Fruit fly (Drosophila melanogaster) whole organism, embryonic: ENCODE measurements around the gene CG15425.

Source experiments
- Aef1 ChIP-seq: fragments of 200-800 bp; sonication (Bioruptor generic); IDR thresholded peaks from 3 replicates; pipeline ENCODE4 v1.3.6; 2022; ENCODE audit warnings: missing biosample characterization, missing genetic modification characterization
- Bteb2 ChIP-seq: fragments of 200-800 bp; sonication (Bioruptor generic); optimal IDR thresholded peaks from 2 replicates; lab custom pipeline; 2016; ENCODE audit warnings: missing biosample characterization, missing genetic modification characterization
- CG11695 ChIP-seq: fragments of 200-800 bp; sonication (Bioruptor generic); IDR thresholded peaks from 3 replicates; pipeline ENCODE4 v1.3.6; 2022; ENCODE audit warnings: missing biosample characterization, missing genetic modification characterization
- CG12744 ChIP-seq: fragments of 200-800 bp; sonication (Bioruptor generic); optimal IDR thresholded peaks from 2 replicates; lab custom pipeline; 2016; ENCODE audit warnings: missing biosample characterization, missing genetic modification characterization
- CG15269 ChIP-seq: fragments of 200-800 bp; sonication (Bioruptor generic); optimal IDR thresholded peaks from 2 replicates; lab custom pipeline; 2018; ENCODE audit warnings: missing biosample characterization, mild to moderate bottlenecking, missing genetic modification characterization, moderate library complexity
- CG1529 ChIP-seq: fragments of 200-800 bp; sonication (Bioruptor generic); optimal IDR thresholded peaks from 3 replicates; lab custom pipeline; 2018; ENCODE audit warnings: missing biosample characterization, missing genetic modification characterization
- CG18262 ChIP-seq: fragments of 200-800 bp; optimal IDR thresholded peaks from 3 replicates; lab custom pipeline; 2019; ENCODE audit warnings: missing biosample characterization, mild to moderate bottlenecking, missing genetic modification characterization, moderate library complexity
- CG2889 ChIP-seq: fragments of 200-800 bp; sonication (Bioruptor generic); IDR thresholded peaks from 3 replicates; pipeline ENCODE4 v1.3.6; 2022; ENCODE audit warnings: missing biosample characterization, missing genetic modification characterization
- CG3065 ChIP-seq: fragments of 200-800 bp; sonication (Bioruptor generic); optimal IDR thresholded peaks from 2 replicates; lab custom pipeline; 2016; ENCODE audit warnings: missing biosample characterization, missing genetic modification characterization
- CG4360 ChIP-seq: fragments of 200-800 bp; sonication (Bioruptor generic); IDR thresholded peaks from 2 replicates; pipeline ENCODE4 v1.3.6; 2022; ENCODE audit warnings: missing biosample characterization, missing genetic modification characterization
- CG6689 ChIP-seq: fragments of 200-800 bp; sonication (Bioruptor generic); IDR thresholded peaks from 2 replicates; pipeline ENCODE4 v1.3.6; 2022; ENCODE audit warnings: missing biosample characterization, missing genetic modification characterization
- CG6765 ChIP-seq: fragments of 200-800 bp; sonication (Bioruptor generic); optimal IDR thresholded peaks from 3 replicates; lab custom pipeline; 2017; ENCODE audit warnings: missing biosample characterization, mild to moderate bottlenecking, missing genetic modification characterization
- CG7271 ChIP-seq: fragments of 200-800 bp; sonication (Bioruptor generic); optimal IDR thresholded peaks from 2 replicates; lab custom pipeline; 2018; ENCODE audit warnings: missing biosample characterization, mild to moderate bottlenecking, missing genetic modification characterization, moderate library complexity
- CG7987 ChIP-seq: fragments of 200-800 bp; sonication (Bioruptor generic); optimal IDR thresholded peaks from 2 replicates; lab custom pipeline; 2018; ENCODE audit warnings: missing biosample characterization, mild to moderate bottlenecking, missing genetic modification characterization, moderate library complexity
- CG8765 ChIP-seq: fragments of 200-800 bp; sonication (Bioruptor generic); IDR thresholded peaks from 2 replicates; pipeline ENCODE4 v1.3.6; 2022; ENCODE audit warnings: missing biosample characterization, missing genetic modification characterization
- D19A ChIP-seq: fragments of 200-800 bp; optimal IDR thresholded peaks from 3 replicates; lab custom pipeline; 2019; ENCODE audit warnings: missing biosample characterization, mild to moderate bottlenecking, missing genetic modification characterization, moderate library complexity
- Doc3 ChIP-seq: fragments of 200-800 bp; sonication (Bioruptor generic); IDR thresholded peaks from 3 replicates; pipeline ENCODE4 v1.3.6; 2022; ENCODE audit warnings: missing biosample characterization, missing genetic modification characterization; ENCODE audit not compliant: partially characterized antibody
- E2f2 ChIP-seq: fragments of 200-800 bp; sonication (Bioruptor generic); IDR thresholded peaks from 2 replicates; pipeline ENCODE4 v1.3.6; 2022; ENCODE audit warnings: missing biosample characterization, missing genetic modification characterization
- ERR ChIP-seq: fragments of 200-800 bp; sonication (Bioruptor generic); optimal IDR thresholded peaks from 2 replicates; lab custom pipeline; 2016; ENCODE audit warnings: missing biosample characterization, missing genetic modification characterization
- GATAe ChIP-seq: fragments of 200-800 bp; sonication (Bioruptor generic); conservative IDR thresholded peaks from 2 replicates; pipeline ENCODE4 v1.3.6; 2022; ENCODE audit warnings: missing biosample characterization, missing genetic modification characterization
- HLH3B ChIP-seq: fragments of 200-800 bp; sonication (Bioruptor generic); IDR thresholded peaks from 2 replicates; pipeline ENCODE4 v1.3.6; 2022; ENCODE audit warnings: missing biosample characterization, missing genetic modification characterization
- Lhr ChIP-seq: fragments of 200-800 bp; sonication (Bioruptor generic); optimal IDR thresholded peaks from 3 replicates; lab custom pipeline; 2017; ENCODE audit warnings: mild to moderate bottlenecking, missing biosample characterization, missing genetic modification reagents, missing genetic modification characterization
- Lpt ChIP-seq: fragments of >200 bp; optimal IDR thresholded peaks from 2 replicates; lab custom pipeline; 2018; ENCODE audit warnings: missing biosample characterization, missing genetic modification characterization
- Oli ChIP-seq: fragments of 200-800 bp; sonication (Bioruptor generic); optimal IDR thresholded peaks from 2 replicates; lab custom pipeline; 2018; ENCODE audit warnings: missing biosample characterization, mild to moderate bottlenecking, missing genetic modification characterization, moderate library complexity
- Sry-δ ChIP-seq: fragments of 200-800 bp; sonication (Bioruptor generic); optimal IDR thresholded peaks from 2 replicates; lab custom pipeline; 2016; ENCODE audit warnings: missing biosample characterization, missing genetic modification characterization
- Taf1 ChIP-seq: fragments of 200-800 bp; sonication (Bioruptor generic); IDR thresholded peaks from 2 replicates; pipeline ENCODE4 v1.3.6; 2022; ENCODE audit warnings: missing biosample characterization, missing genetic modification characterization
- YL-1 ChIP-seq: fragments of 200-800 bp; sonication (Bioruptor generic); optimal IDR thresholded peaks from 3 replicates; lab custom pipeline; 2017; ENCODE audit warnings: missing biosample characterization, mild to moderate bottlenecking, missing genetic modification characterization
- ab ChIP-seq: fragments of 200-800 bp; sonication (Bioruptor generic); optimal IDR thresholded peaks from 2 replicates; lab custom pipeline; 2016; ENCODE audit warnings: missing biosample characterization, missing genetic modification characterization
- ac ChIP-seq: fragments of 200-800 bp; sonication (Bioruptor generic); optimal IDR thresholded peaks from 3 replicates; lab custom pipeline; 2017; ENCODE audit warnings: missing biosample characterization, mild to moderate bottlenecking, missing genetic modification characterization
- ara ChIP-seq: fragments of 200-800 bp; sonication (Bioruptor generic); IDR thresholded peaks from 2 replicates; pipeline ENCODE4 v1.3.6; 2022; ENCODE audit warnings: missing biosample characterization, missing genetic modification characterization
- az2 ChIP-seq: fragments of 200-800 bp; sonication (Bioruptor generic); optimal IDR thresholded peaks from 3 replicates; lab custom pipeline; 2016; ENCODE audit warnings: missing biosample characterization, missing genetic modification characterization
- bcd ChIP-seq: fragments of 200-800 bp; sonication (Bioruptor generic); optimal IDR thresholded peaks from 2 replicates; lab custom pipeline; 2017; ENCODE audit warnings: missing biosample characterization, mild to moderate bottlenecking, missing genetic modification characterization
- dan ChIP-seq: fragments of 200-800 bp; sonication (Bioruptor generic); IDR thresholded peaks from 2 replicates; pipeline ENCODE4 v1.3.6; 2022; ENCODE audit warnings: missing biosample characterization, missing genetic modification characterization
- dati ChIP-seq: fragments of 200-800 bp; sonication (Bioruptor generic); IDR thresholded peaks from 2 replicates; pipeline ENCODE4 v1.3.6; 2022; ENCODE audit warnings: missing biosample characterization, missing genetic modification characterization
- dimm ChIP-seq: fragments of 200-800 bp; sonication (Bioruptor generic); IDR thresholded peaks from 2 replicates; pipeline ENCODE4 v1.3.6; 2022; ENCODE audit warnings: missing biosample characterization, missing genetic modification characterization
- emc ChIP-seq: fragments of 200-800 bp; sonication (Bioruptor generic); optimal IDR thresholded peaks from 2 replicates; lab custom pipeline; 2016; ENCODE audit warnings: missing biosample characterization, missing genetic modification characterization
- exex ChIP-seq: fragments of 200-800 bp; sonication (Bioruptor generic); optimal IDR thresholded peaks from 4 replicates; lab custom pipeline; 2018; ENCODE audit warnings: missing biosample characterization, mild to moderate bottlenecking, missing genetic modification characterization, moderate library complexity
- gsb ChIP-seq: fragments of 200-800 bp; sonication (Bioruptor generic); IDR thresholded peaks from 2 replicates; pipeline ENCODE4 v1.3.6; 2022; ENCODE audit warnings: missing biosample characterization, missing genetic modification characterization
- her ChIP-seq: fragments of 200-800 bp; sonication (Bioruptor generic); optimal IDR thresholded peaks from 2 replicates; lab custom pipeline; 2016; ENCODE audit warnings: missing biosample characterization, missing genetic modification characterization
- hkb ChIP-seq, 2 experiments: fragments of 200-800 bp in 1 of 2; fragments of >200 bp in 1 of 2; sonication (Bioruptor generic) in 1 of 2; IDR thresholded peaks in 1 of 2; optimal IDR thresholded peaks in 1 of 2; 2 replicates each; pipeline versions ENCODE4 v1.3.6 to Lab custom; 2017 to 2022; ENCODE audit warnings: missing biosample characterization in 1 of 2, missing genetic modification characterization in 1 of 2
- lola ChIP-seq, 3 experiments: fragments of >200 bp in 2 of 3; fragments of 200-800 bp in 1 of 3; sonication (Bioruptor generic) in 1 of 3; optimal IDR thresholded peaks; 2 replicates each; lab custom pipeline; 2017 to 2019; ENCODE audit warnings: missing biosample characterization in 3 of 3, missing genetic modification characterization in 3 of 3, mild to moderate bottlenecking in 1 of 3, moderate library complexity in 1 of 3
- mld ChIP-seq: fragments of 200-800 bp; sonication (Bioruptor generic); IDR thresholded peaks from 3 replicates; pipeline ENCODE4 v1.3.6; 2022; ENCODE audit warnings: missing biosample characterization, missing genetic modification characterization; ENCODE audit not compliant: partially characterized antibody
- p53 ChIP-seq: fragments of 200-800 bp; sonication (Bioruptor generic); optimal IDR thresholded peaks from 2 replicates; lab custom pipeline; 2016; ENCODE audit warnings: missing biosample characterization, missing genetic modification characterization
- repo ChIP-seq: fragments of 200-800 bp; sonication (Bioruptor generic); optimal IDR thresholded peaks from 2 replicates; lab custom pipeline; 2016; ENCODE audit warnings: missing biosample characterization, missing genetic modification characterization
- run ChIP-seq: fragments of 200-800 bp; sonication (Bioruptor generic); optimal IDR thresholded peaks from 3 replicates; lab custom pipeline; 2018; ENCODE audit warnings: missing biosample characterization, mild to moderate bottlenecking, missing genetic modification characterization
- scrt ChIP-seq: fragments of 200-800 bp; sonication (Bioruptor generic); optimal IDR thresholded peaks from 2 replicates; lab custom pipeline; 2018; ENCODE audit warnings: missing biosample characterization, mild to moderate bottlenecking, missing genetic modification characterization, moderate library complexity
- sisA ChIP-seq: fragments of 200-800 bp; sonication (Bioruptor generic); IDR thresholded peaks from 2 replicates; pipeline ENCODE4 v1.3.6; 2022; ENCODE audit warnings: missing biosample characterization, missing genetic modification characterization
- sob ChIP-seq: fragments of 200-800 bp; sonication (Bioruptor generic); IDR thresholded peaks from 2 replicates; pipeline ENCODE4 v1.3.6; 2022; ENCODE audit warnings: missing biosample characterization, missing genetic modification characterization
- toy ChIP-seq: fragments of 200-800 bp; sonication (Bioruptor generic); IDR thresholded peaks from 2 replicates; pipeline ENCODE4 v1.3.6; 2022; ENCODE audit warnings: missing biosample characterization, missing genetic modification characterization
- trh ChIP-seq: fragments of 200-800 bp; sonication (Bioruptor generic); optimal IDR thresholded peaks from 2 replicates; lab custom pipeline; 2016; ENCODE audit warnings: missing biosample characterization, missing genetic modification characterization
- wek ChIP-seq: fragments of 200-800 bp; sonication (Bioruptor generic); optimal IDR thresholded peaks from 3 replicates; lab custom pipeline; 2018; ENCODE audit warnings: missing biosample characterization, mild to moderate bottlenecking, missing genetic modification characterization, moderate library complexity
- zen ChIP-seq: fragments of 200-800 bp; sonication (Bioruptor generic); optimal IDR thresholded peaks from 3 replicates; lab custom pipeline; 2018; ENCODE audit warnings: missing biosample characterization, mild to moderate bottlenecking, missing genetic modification characterization, moderate library complexity

Gene CG15425

DNA sequence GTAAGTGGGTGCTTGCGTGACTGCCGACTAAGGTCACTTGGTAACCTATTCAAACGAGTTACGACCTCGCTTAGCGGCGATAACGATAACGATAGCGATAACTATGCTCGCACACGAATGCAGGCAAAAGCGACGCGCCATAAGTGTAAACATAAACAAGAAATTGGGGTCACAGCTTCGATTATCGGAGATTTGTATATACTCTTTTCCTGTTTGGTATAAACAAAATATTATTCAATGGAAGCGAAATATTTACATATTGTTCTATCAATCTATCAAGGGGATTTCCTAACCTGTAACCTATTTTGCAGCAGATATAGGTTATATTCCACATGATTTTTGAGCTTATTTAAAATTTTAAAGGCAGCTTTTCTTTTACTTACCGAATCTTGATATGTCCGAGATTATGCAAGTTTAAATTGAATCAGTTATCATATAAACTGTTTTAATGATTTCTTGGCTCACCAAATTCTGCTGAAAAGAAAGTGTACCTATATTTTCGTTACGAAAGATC lies 28.7 kb downstream of the CG15425 start (continued):
- TF ChIP-seq CG8765 (GFP tag; lab: Robert Waterston, UW) (no peak), CG1529 (no peak), CG6765 (GFP tag; lab: Kevin White, UChicago) (no peak), her (GFP tag; lab: Kevin White, UChicago) (no peak), zen (tag; lab: Kevin White, UChicago) (no peak), GATAe (no peak), ERR (GFP tag; lab: Kevin White, UChicago) (no peak), Aef1 (GFP tag; lab: Robert Waterston, UW) (no peak), CG6689 (GFP tag; lab: Robert Waterston, UW) (peak; percentile 47), CG15269 (tag; lab: Kevin White, UChicago) (peak; percentile 15), repo (GFP tag; lab: Kevin White, UChicago) (no peak), ara (GFP tag; lab: Robert Waterston, UW) (no peak), gsb (GFP tag; lab: Robert Waterston, UW) (no peak), ac (no peak), sisA (no peak), CG12744 (GFP tag; lab: Kevin White, UChicago) (no peak), Doc3 (GFP tag; lab: Robert Waterston, UW) (0 out of 3 replicates have a peak, but pooled peaks have one; percentile 19), Bteb2 (no peak), Sry-δ (no peak), CG7987 (GFP tag; lab: Kevin White, UChicago) (no peak), az2 (GFP tag; lab: Kevin White, UChicago) (no peak), toy (no peak), dan (GFP tag; lab: Robert Waterston, UW) (no peak), E2f2 (no peak), Taf1 (GFP tag; lab: Robert Waterston, UW) (no peak), trh (GFP tag; lab: Kevin White, UChicago) (no peak), bcd (GFP tag; lab: Kevin White, UChicago) (no peak), wek (GFP tag; lab: Kevin White, UChicago) (no peak), Oli (tag; lab: Kevin White, UChicago) (peak; percentile 49), scrt (no peak), Lpt (GFP tag; lab: Kevin White, UChicago) (no peak), lola (GFP tag; optimal IDR thresholded peaks at IDR 0.05; lab: Kevin White, UChicago) (peak in 1 of 3 experiments; percentile 50), CG18262 (tag; lab: Kevin White, UChicago) (peak; percentile 69), dimm (GFP tag; lab: Robert Waterston, UW) (no peak), dati (GFP tag; lab: Robert Waterston, UW) (no peak), CG4360 (no peak), emc (GFP tag; lab: Kevin White, UChicago) (no peak), Lhr (GFP tag; lab: Kevin White, UChicago) (no peak), mld (GFP tag; lab: Robert Waterston, UW) (no peak), CG7271 (tag; lab: Kevin White, UChicago) (no peak), ab (GFP tag; lab: Kevin White, UChicago) (no peak), CG11695 (GFP tag; lab: Robert Waterston, UW) (peak; percentile 85), HLH3B (GFP tag; lab: Robert Waterston, UW) (no peak), run (no peak), p53 (no peak), CG3065 (GFP tag; lab: Kevin White, UChicago) (no peak), CG2889 (GFP tag; lab: Robert Waterston, UW) (no peak), D19A (tag; lab: Kevin White, UChicago) (peak; percentile 91), hkb (optimal IDR thresholded peaks at IDR 0.05; lab: Kevin White, UChicago) (no peak), hkb (GFP tag; IDR thresholded peaks at IDR 0.05; lab: Robert Waterston, UW) (no peak), sob (GFP tag; lab: Robert Waterston, UW) (no peak), exex (tag; lab: Kevin White, UChicago) (peak; percentile 6), YL-1 (GFP tag; lab: Kevin White, UChicago) (no peak)
